Fruit fly (Drosophila melanogaster) whole organism, prepupa: ENCODE data around the gene CG15169.

ENCODE experiments used
- Blimp-1 ChIP-seq: fragments of 200-800 bp; sonication (Bioruptor generic); optimal IDR thresholded peaks from 3 replicates; lab custom pipeline; 2017; ENCODE audit warnings: missing biosample characterization, missing genetic modification characterization, mild to moderate bottlenecking, moderate library complexity, missing genetic modification reagents
- CG10669 ChIP-seq: fragments of 200-800 bp; sonication (Bioruptor generic); optimal IDR thresholded peaks from 3 replicates; lab custom pipeline; 2018; ENCODE audit warnings: missing biosample characterization, mild to moderate bottlenecking, missing genetic modification characterization, moderate library complexity
- CG11294 ChIP-seq: fragments of 200-800 bp; sonication (Bioruptor generic); IDR thresholded peaks from 2 replicates; pipeline ENCODE4 v1.3.6; 2022; ENCODE audit warnings: missing biosample characterization, missing genetic modification characterization
- CG11902 ChIP-seq: fragments of 200-800 bp; sonication (Bioruptor generic); optimal IDR thresholded peaks from 3 replicates; lab custom pipeline; 2016; ENCODE audit warnings: missing biosample characterization, missing genetic modification characterization
- CG1621 ChIP-seq: fragments of 200-800 bp; sonication (Bioruptor generic); optimal IDR thresholded peaks from 3 replicates; lab custom pipeline; 2018; ENCODE audit warnings: missing biosample characterization, mild to moderate bottlenecking, missing genetic modification characterization
- CG16779 ChIP-seq: fragments of 200-800 bp; sonication (Bioruptor generic); optimal IDR thresholded peaks from 3 replicates; lab custom pipeline; 2017; ENCODE audit warnings: missing biosample characterization, mild to moderate bottlenecking, missing genetic modification characterization
- CG31627 ChIP-seq: fragments of 200-800 bp; sonication (Bioruptor generic); optimal IDR thresholded peaks from 3 replicates; lab custom pipeline; 2016; ENCODE audit warnings: missing biosample characterization, missing genetic modification characterization
- CG34406 ChIP-seq: fragments of 200-800 bp; sonication (Bioruptor generic); optimal IDR thresholded peaks from 3 replicates; lab custom pipeline; 2016; ENCODE audit warnings: missing biosample characterization, missing genetic modification characterization
- CG3919 ChIP-seq: fragments of 200-800 bp; sonication (Bioruptor generic); optimal IDR thresholded peaks from 3 replicates; lab custom pipeline; 2016; ENCODE audit warnings: missing biosample characterization, missing genetic modification characterization
- CG4318 ChIP-seq: fragments of 200-800 bp; sonication (Bioruptor generic); optimal IDR thresholded peaks from 3 replicates; lab custom pipeline; 2017; ENCODE audit warnings: missing biosample characterization, mild to moderate bottlenecking, missing genetic modification characterization
- CG6276 ChIP-seq: fragments of 200-800 bp; sonication (Bioruptor generic); optimal IDR thresholded peaks from 2 replicates; lab custom pipeline; 2017; ENCODE audit warnings: missing biosample characterization, mild to moderate bottlenecking, missing genetic modification characterization
- CG6792 ChIP-seq: fragments of 200-800 bp; sonication (Bioruptor generic); optimal IDR thresholded peaks from 3 replicates; lab custom pipeline; 2016; ENCODE audit warnings: missing biosample characterization, missing genetic modification characterization
- CG6808 ChIP-seq: fragments of 200-800 bp; sonication (Bioruptor generic); optimal IDR thresholded peaks from 3 replicates; lab custom pipeline; 2017; ENCODE audit warnings: missing biosample characterization, missing genetic modification characterization, mild to moderate bottlenecking, moderate library complexity, missing genetic modification reagents
- CG6854 ChIP-seq: fragments of 200-800 bp; sonication (Bioruptor generic); optimal IDR thresholded peaks from 2 replicates; lab custom pipeline; 2017; ENCODE audit warnings: missing biosample characterization, mild to moderate bottlenecking, missing genetic modification characterization
- CG7368 ChIP-seq: fragments of 200-800 bp; sonication (Bioruptor generic); optimal IDR thresholded peaks from 3 replicates; lab custom pipeline; 2016; ENCODE audit warnings: missing biosample characterization, missing genetic modification characterization
- CG8119 ChIP-seq: fragments of 200-800 bp; sonication (Bioruptor generic); IDR thresholded peaks from 3 replicates; pipeline ENCODE4 v1.3.6; 2022; ENCODE audit warnings: missing biosample characterization, missing genetic modification characterization
- CG8632 ChIP-seq: fragments of 200-800 bp; sonication (Bioruptor generic); optimal IDR thresholded peaks from 3 replicates; lab custom pipeline; 2016; ENCODE audit warnings: missing biosample characterization, missing genetic modification characterization
- CG9139 ChIP-seq: fragments of 200-800 bp; sonication (Bioruptor generic); optimal IDR thresholded peaks from 3 replicates; lab custom pipeline; 2017; ENCODE audit warnings: missing biosample characterization, mild to moderate bottlenecking, missing genetic modification characterization
- Eip78C ChIP-seq: fragments of 200-800 bp; sonication (Bioruptor generic); peaks from one replicate; lab custom pipeline; 2016; ENCODE audit warnings: missing biosample characterization, missing genetic modification characterization
- Eip93F ChIP-seq: fragments of 200-800 bp; sonication (Bioruptor generic); optimal IDR thresholded peaks from 2 replicates; lab custom pipeline; 2016; ENCODE audit warnings: missing biosample characterization, mild to moderate bottlenecking, missing genetic modification characterization
- Ets21C ChIP-seq: fragments of 200-800 bp; sonication (Bioruptor generic); optimal IDR thresholded peaks from 3 replicates; lab custom pipeline; 2016; ENCODE audit warnings: missing biosample characterization, missing genetic modification characterization
- Gug ChIP-seq: fragments of 200-800 bp; sonication (Bioruptor generic); IDR thresholded peaks from 2 replicates; pipeline ENCODE4 v1.3.6; 2022; ENCODE audit warnings: missing biosample characterization, missing genetic modification characterization
- Hr38 ChIP-seq: sonication (Bioruptor generic); optimal IDR thresholded peaks from 2 replicates; lab custom pipeline; 2016; ENCODE audit warnings: missing biosample characterization, missing genetic modification characterization
- Hr39 ChIP-seq: fragments of 200-800 bp; sonication (Bioruptor generic); optimal IDR thresholded peaks from 2 replicates; lab custom pipeline; 2016; ENCODE audit warnings: missing biosample characterization, missing genetic modification characterization
- Hr4 ChIP-seq: fragments of 200-800 bp; sonication (Bioruptor generic); optimal IDR thresholded peaks from 3 replicates; lab custom pipeline; 2016; ENCODE audit warnings: missing biosample characterization, missing genetic modification characterization
- Met ChIP-seq: fragments of 200-800 bp; sonication (Bioruptor generic); optimal IDR thresholded peaks from 3 replicates; lab custom pipeline; 2016; ENCODE audit warnings: missing biosample characterization, missing genetic modification characterization
- Smox ChIP-seq: fragments of 200-800 bp; sonication (Bioruptor generic); optimal IDR thresholded peaks from 3 replicates; lab custom pipeline; 2016; ENCODE audit warnings: missing biosample characterization, missing genetic modification characterization
- Sox14 ChIP-seq: fragments of 200-800 bp; sonication (Bioruptor generic); optimal IDR thresholded peaks from 3 replicates; lab custom pipeline; 2016; ENCODE audit warnings: missing biosample characterization, missing genetic modification characterization
- Sox15 ChIP-seq: fragments of 200-800 bp; sonication (Bioruptor generic); optimal IDR thresholded peaks from 3 replicates; lab custom pipeline; 2016; ENCODE audit warnings: missing biosample characterization, missing genetic modification characterization
- achi ChIP-seq: fragments of 200-800 bp; sonication (Bioruptor generic); optimal IDR thresholded peaks from 3 replicates; lab custom pipeline; 2016; ENCODE audit warnings: missing biosample characterization, missing genetic modification characterization
- acj6 ChIP-seq: fragments of 200-800 bp; sonication (Bioruptor generic); optimal IDR thresholded peaks from 3 replicates; lab custom pipeline; 2016; ENCODE audit warnings: missing biosample characterization, missing genetic modification characterization
- cyc ChIP-seq: fragments of 200-800 bp; sonication (Bioruptor generic); optimal IDR thresholded peaks from 3 replicates; lab custom pipeline; 2016; ENCODE audit warnings: missing biosample characterization, missing genetic modification characterization
- dac ChIP-seq: fragments of 200-800 bp; sonication (Bioruptor generic); optimal IDR thresholded peaks from 2 replicates; lab custom pipeline; 2017; ENCODE audit warnings: missing biosample characterization, mild to moderate bottlenecking, missing genetic modification characterization
- dsx ChIP-seq: fragments of 200-800 bp; optimal IDR thresholded peaks from 3 replicates; lab custom pipeline; 2019; ENCODE audit warnings: missing biosample characterization, mild to moderate bottlenecking, missing genetic modification characterization, moderate library complexity; ENCODE audit not compliant: poor library complexity, severe bottlenecking
- eg ChIP-seq: fragments of 200-800 bp; sonication (Bioruptor generic); IDR thresholded peaks from 3 replicates; pipeline ENCODE4 v1.3.6; 2022; ENCODE audit warnings: missing biosample characterization, missing genetic modification characterization
- fd59A ChIP-seq: fragments of 200-800 bp; sonication (Bioruptor generic); optimal IDR thresholded peaks from 2 replicates; lab custom pipeline; 2017; ENCODE audit warnings: missing biosample characterization, mild to moderate bottlenecking, missing genetic modification characterization, missing genetic modification reagents
- fd85E ChIP-seq: fragments of 200-800 bp; sonication (Bioruptor generic); optimal IDR thresholded peaks from 3 replicates; lab custom pipeline; 2016; ENCODE audit warnings: missing biosample characterization, missing genetic modification characterization
- fkh ChIP-seq: fragments of 200-800 bp; sonication (Bioruptor generic); optimal IDR thresholded peaks from 3 replicates; lab custom pipeline; 2017; ENCODE audit warnings: missing biosample characterization, mild to moderate bottlenecking, missing genetic modification characterization, moderate library complexity
- net ChIP-seq: fragments of 200-800 bp; sonication (Bioruptor generic); optimal IDR thresholded peaks from 3 replicates; lab custom pipeline; 2016; ENCODE audit warnings: missing biosample characterization, missing genetic modification characterization
- pdm3 ChIP-seq: fragments of 200-800 bp; sonication (Bioruptor generic); optimal IDR thresholded peaks from 3 replicates; lab custom pipeline; 2016; ENCODE audit warnings: missing biosample characterization, missing genetic modification characterization
- spab ChIP-seq: fragments of 200-800 bp; sonication (Bioruptor generic); optimal IDR thresholded peaks from 2 replicates; lab custom pipeline; 2017; ENCODE audit warnings: missing biosample characterization, mild to moderate bottlenecking, missing genetic modification characterization, missing genetic modification reagents
- ss ChIP-seq, 2 experiments: fragments of 200-800 bp; sonication (Bioruptor generic); optimal IDR thresholded peaks; 2 replicates in 1 of 2; 3 replicates in 1 of 2; lab custom pipeline; 2017 to 2018; ENCODE audit warnings: mild to moderate bottlenecking in 2 of 2, missing biosample characterization in 2 of 2, missing genetic modification characterization in 2 of 2, moderate library complexity in 1 of 2
- svp ChIP-seq: fragments of 200-800 bp; sonication (Bioruptor generic); peaks from one replicate; lab custom pipeline; 2016; ENCODE audit warnings: missing biosample characterization, missing genetic modification characterization
- topi ChIP-seq: fragments of 200-800 bp; sonication (Bioruptor generic); optimal IDR thresholded peaks from 3 replicates; lab custom pipeline; 2016; ENCODE audit warnings: missing biosample characterization, missing genetic modification characterization
- vri ChIP-seq: fragments of 200-800 bp; sonication (Bioruptor generic); optimal IDR thresholded peaks from 3 replicates; lab custom pipeline; 2016; ENCODE audit warnings: missing biosample characterization, mild to moderate bottlenecking, missing genetic modification characterization

Gene CG15169

dm6 chr2L:18943797-18944174, 47.0 kb upstream of the CG15169 start, which contains the start of gene ssp3:
ssp3 (minus strand) TSS chr2L:18943960.
- TF ChIP-seq CG8119 (GFP tag; lab: Robert Waterston, UW) = no peak
- TF ChIP-seq achi (GFP tag; lab: Kevin White, UChicago) = peak; percentile 95
- no peak for TF ChIP-seq CG7368 (GFP tag; lab: Kevin White, UChicago)
- no peak for TF ChIP-seq fd85E
- no peak for TF ChIP-seq Sox15 (GFP tag; lab: Kevin White, UChicago)
- no peak for TF ChIP-seq pdm3 (GFP tag; lab: Kevin White, UChicago)
- peak; percentile 82 for TF ChIP-seq vri
- no peak for TF ChIP-seq topi
- TF ChIP-seq Smox (GFP tag; lab: Kevin White, UChicago) = no peak
- no peak for TF ChIP-seq Gug (GFP tag; lab: Robert Waterston, UW)
- TF ChIP-seq Hr38 (GFP tag; lab: Kevin White, UChicago) = no peak
- TF ChIP-seq CG11294 (GFP tag; lab: Robert Waterston, UW) = no peak
- TF ChIP-seq CG8632 = no peak
- no peak for TF ChIP-seq spab (GFP tag; lab: Kevin White, UChicago)
- no peak for TF ChIP-seq CG34406 (GFP tag; lab: Kevin White, UChicago)
- TF ChIP-seq acj6 (GFP tag; lab: Kevin White, UChicago) = no peak
- no peak for TF ChIP-seq Hr4 (GFP tag; lab: Kevin White, UChicago)
- TF ChIP-seq CG6276 (GFP tag; lab: Kevin White, UChicago) = no peak
- TF ChIP-seq CG3919 (GFP tag; lab: Kevin White, UChicago) = no peak
- no peak for TF ChIP-seq CG31627 (GFP tag; lab: Kevin White, UChicago)
- no peak for TF ChIP-seq CG6792 (GFP tag; lab: Kevin White, UChicago)
- TF ChIP-seq Blimp-1 = no peak
- peak; percentile 18 for TF ChIP-seq Sox14 (GFP tag; lab: Kevin White, UChicago)
- peak; percentile 25 for TF ChIP-seq Eip78C (GFP tag; lab: Kevin White, UChicago)
- no peak for TF ChIP-seq CG16779 (tag; lab: Kevin White, UChicago)
- TF ChIP-seq dac (GFP tag; lab: Kevin White, UChicago) = no peak
- TF ChIP-seq Ets21C (GFP tag; lab: Kevin White, UChicago) = no peak
- TF ChIP-seq CG10669 (GFP tag; lab: Kevin White, UChicago) = no peak
- TF ChIP-seq CG11902 = no peak
- TF ChIP-seq fd59A = no peak

dm6 chr2L:18944175-18945012, 46.4 kb upstream of the CG15169 start:
- TF ChIP-seq pdm3 (GFP tag; lab: Kevin White, UChicago) (no peak), CG31627 (GFP tag; lab: Kevin White, UChicago) (no peak), acj6 (GFP tag; lab: Kevin White, UChicago) (no peak), CG16779 (tag; lab: Kevin White, UChicago) (peak; percentile 29), CG6792 (GFP tag; lab: Kevin White, UChicago) (no peak), CG8119 (GFP tag; lab: Robert Waterston, UW) (no peak), ss (GFP tag; optimal IDR thresholded peaks at IDR 0.05; lab: Kevin White, UChicago) (peak; percentile 38 to 65), dsx (GFP tag; lab: Kevin White, UChicago) (peak; percentile 35), CG4318 (no peak), svp (GFP tag; lab: Kevin White, UChicago) (peak; percentile 90), CG9139 (no peak), achi (GFP tag; lab: Kevin White, UChicago) (peak; percentile 56), CG34406 (GFP tag; lab: Kevin White, UChicago) (no peak), Eip93F (GFP tag; lab: Kevin White, UChicago) (peak; percentile 66), Eip78C (GFP tag; lab: Kevin White, UChicago) (peak; percentile 68), Sox14 (GFP tag; lab: Kevin White, UChicago) (no peak), CG6854 (GFP tag; lab: Kevin White, UChicago) (peak; percentile 41), CG11902 (no peak), Met (GFP tag; lab: Kevin White, UChicago) (no peak), CG3919 (GFP tag; lab: Kevin White, UChicago) (peak; percentile 35), Hr39 (GFP tag; lab: Kevin White, UChicago) (no peak), CG8632 (no peak), cyc (GFP tag; lab: Kevin White, UChicago) (no peak), CG6276 (GFP tag; lab: Kevin White, UChicago) (no peak), Hr4 (GFP tag; lab: Kevin White, UChicago) (no peak), CG7368 (GFP tag; lab: Kevin White, UChicago) (no peak), eg (GFP tag; lab: Robert Waterston, UW) (no peak), fkh (peak; percentile 61), CG6808 (peak; percentile 0), topi (peak; percentile 12), CG1621 (tag; lab: Kevin White, UChicago) (peak; percentile 99), CG11294 (GFP tag; lab: Robert Waterston, UW) (no peak), Blimp-1 (no peak), fd59A (no peak), net (GFP tag; lab: Kevin White, UChicago) (no peak), Ets21C (GFP tag; lab: Kevin White, UChicago) (no peak)
